Fruit fly (Drosophila melanogaster) Kc167 (cell line): ENCODE data around the gene CG32544.

Source experiments
- Myc ChIP-seq: fragments of >200 bp; optimal IDR thresholded peaks from 2 replicates; lab custom pipeline; 2017; ENCODE audit warnings: missing external identifiers
- Sin3A ChIP-seq: fragments of >200 bp; optimal IDR thresholded peaks from 2 replicates; lab custom pipeline; 2018; ENCODE audit warnings: missing external identifiers
- h ChIP-seq: fragments of >200 bp; optimal IDR thresholded peaks from 3 replicates; lab custom pipeline; 2018; ENCODE audit warnings: missing external identifiers
- insv ChIP-seq: fragments of >200 bp; optimal IDR thresholded peaks from 3 replicates; lab custom pipeline; 2018; ENCODE audit warnings: missing external identifiers
- psq ChIP-seq: fragments of >200 bp; optimal IDR thresholded peaks from 2 replicates; lab custom pipeline; 2017; ENCODE audit warnings: missing external identifiers
- ttk ChIP-seq: sonication (Bioruptor generic); optimal IDR thresholded peaks from 2 replicates; lab custom pipeline; 2017; ENCODE audit warnings: missing external identifiers

dm6 chrX:18900958-18901357 lies 40.9 kb downstream of the CG32544 start:
- TF ChIP-seq h (lab: Kevin White, UChicago) (no peak), Myc (lab: Kevin White, UChicago) (no peak), insv (lab: Kevin White, UChicago) (no peak), Sin3A (lab: Kevin White, UChicago) (no peak), ttk (lab: Kevin White, UChicago) (no peak), psq (no peak)
